ENCODE assay signal across 2 fruit fly cellular contexts in genomic region chr2L:11471979-11472514, dm6.
TF ChIP-seq lines count a peak whose summit lies in the region.

No protein-coding gene starts in this region.

- no peak for TF ChIP-seq CTCF in whole organism, embryonic (GFP tag; optimal IDR thresholded peaks at IDR 0.05; lab: Kevin White, UChicago)

TF ChIP-seq in whole organism, embryonic, 481 proteins besides CTCF, POLR2A, EP300 and RAD21 (continues in another document):
- TF ChIP-seq pros (GFP tag; optimal IDR thresholded peaks at IDR 0.05; lab: Kevin White, UChicago) (no peak), esg (GFP tag; conservative IDR thresholded peaks at IDR 0.05; lab: Robert Waterston, UW) (no peak), caup (GFP tag; optimal IDR thresholded peaks at IDR 0.05; lab: Kevin White, UChicago; ENCODE audit: severe bottlenecking) (no peak), mld (GFP tag; IDR thresholded peaks at IDR 0.05; lab: Robert Waterston, UW; ENCODE audit: partially characterized antibody) (no peak), nmo (GFP tag; optimal IDR thresholded peaks at IDR 0.05; lab: Kevin White, UChicago) (peak; percentile 39), E2f2 (GFP tag; IDR thresholded peaks at IDR 0.05; lab: Robert Waterston, UW) (no peak), btn (GFP tag; optimal IDR thresholded peaks at IDR 0.05; lab: Kevin White, UChicago) (no peak), CG3065 (GFP tag; optimal IDR thresholded peaks at IDR 0.05; lab: Kevin White, UChicago) (no peak), CG5245 (GFP tag; optimal IDR thresholded peaks at IDR 0.05; lab: Kevin White, UChicago) (no peak), CG10979 (tag; optimal IDR thresholded peaks at IDR 0.05; lab: Kevin White, UChicago) (peak; percentile 53), hbn (GFP tag; IDR thresholded peaks at IDR 0.05; lab: Robert Waterston, UW; ENCODE audit: partially characterized antibody) (no peak), CG8290 (GFP tag; optimal IDR thresholded peaks at IDR 0.05; lab: Kevin White, UChicago) (no peak), CG8290 (tag; optimal IDR thresholded peaks at IDR 0.05; lab: Kevin White, UChicago) (no peak), aop (GFP tag; IDR thresholded peaks at IDR 0.05; lab: Robert Waterston, UW) (no peak), ems (GFP tag; optimal IDR thresholded peaks at IDR 0.05; lab: Kevin White, UChicago) (no peak), Xbp1 (GFP tag; optimal IDR thresholded peaks at IDR 0.05; lab: Kevin White, UChicago) (no peak), Tbp (GFP tag; optimal IDR thresholded peaks at IDR 0.05; lab: Kevin White, UChicago) (no peak), CG1647 (GFP tag; optimal IDR thresholded peaks at IDR 0.05; lab: Kevin White, UChicago) (no peak), fd3F (GFP tag; optimal IDR thresholded peaks at IDR 0.05; lab: Kevin White, UChicago) (no peak), cwo (GFP tag; optimal IDR thresholded peaks at IDR 0.05; lab: Kevin White, UChicago) (no peak), dan (GFP tag; IDR thresholded peaks at IDR 0.05; lab: Robert Waterston, UW) (no peak), pb (GFP tag; optimal IDR thresholded peaks at IDR 0.05; lab: Kevin White, UChicago) (no peak), CG32772 (GFP tag; IDR thresholded peaks at IDR 0.05; lab: Robert Waterston, UW) (no peak), CG2199 (GFP tag; IDR thresholded peaks at IDR 0.05; lab: Robert Waterston, UW) (no peak), CG15011 (GFP tag; optimal IDR thresholded peaks at IDR 0.05; lab: Kevin White, UChicago) (no peak), CG32767 (GFP tag; IDR thresholded peaks at IDR 0.05; lab: Robert Waterston, UW) (0 out of 2 replicates have a peak, but pooled peaks have one; percentile 9), sima (GFP tag; optimal IDR thresholded peaks at IDR 0.05; lab: Kevin White, UChicago) (no peak), CG7987 (GFP tag; optimal IDR thresholded peaks at IDR 0.05; lab: Kevin White, UChicago) (no peak), maf-S (GFP tag; optimal IDR thresholded peaks at IDR 0.05; lab: Kevin White, UChicago) (no peak), ken (GFP tag; IDR thresholded peaks at IDR 0.05; lab: Robert Waterston, UW) (no peak), CG33557 (GFP tag; optimal IDR thresholded peaks at IDR 0.05; lab: Kevin White, UChicago) (no peak), CG8388 (GFP tag; optimal IDR thresholded peaks at IDR 0.05; lab: Kevin White, UChicago) (no peak), CG18262 (tag; optimal IDR thresholded peaks at IDR 0.05; lab: Kevin White, UChicago) (peak; percentile 53), BtbVII (GFP tag; optimal IDR thresholded peaks at IDR 0.05; lab: Kevin White, UChicago) (no peak), tll (GFP tag; optimal IDR thresholded peaks at IDR 0.05; lab: Kevin White, UChicago) (no peak), CG7745 (tag; optimal IDR thresholded peaks at IDR 0.05; lab: Kevin White, UChicago) (no peak), pho (GFP tag; optimal IDR thresholded peaks at IDR 0.05; lab: Kevin White, UChicago) (no peak), h (optimal IDR thresholded peaks at IDR 0.05; lab: Kevin White, UChicago) (no peak), zen (tag; optimal IDR thresholded peaks at IDR 0.05; lab: Kevin White, UChicago) (no peak), Myb (GFP tag; optimal IDR thresholded peaks at IDR 0.05; lab: Kevin White, UChicago) (no peak), CG9215 (GFP tag; IDR thresholded peaks at IDR 0.05; lab: Robert Waterston, UW) (no peak), luna (GFP tag; optimal IDR thresholded peaks at IDR 0.05; lab: Kevin White, UChicago) (no peak), CG17385 (GFP tag; optimal IDR thresholded peaks at IDR 0.05; lab: Kevin White, UChicago) (no peak), CG3847 (GFP tag; IDR thresholded peaks at IDR 0.05; lab: Robert Waterston, UW) (no peak), Ada2b (GFP tag; IDR thresholded peaks at IDR 0.05; lab: Robert Waterston, UW) (no peak), CG18764 (GFP tag; optimal IDR thresholded peaks at IDR 0.05; lab: Kevin White, UChicago) (no peak), CG17829 (tag; optimal IDR thresholded peaks at IDR 0.05; lab: Kevin White, UChicago) (peak; percentile 25), Jarid2 (GFP tag; optimal IDR thresholded peaks at IDR 0.05; lab: Kevin White, UChicago) (no peak)

TF ChIP-seq in whole organism, prepupa, 60 proteins besides CTCF, POLR2A, EP300 and RAD21:
- TF ChIP-seq Eip78C (GFP tag; lab: Kevin White, UChicago) (peak; percentile 38), Eip93F (GFP tag; optimal IDR thresholded peaks at IDR 0.05; lab: Kevin White, UChicago) (no peak), fd85E (GFP tag; optimal IDR thresholded peaks at IDR 0.05; lab: Kevin White, UChicago) (no peak), CG1621 (tag; optimal IDR thresholded peaks at IDR 0.05; lab: Kevin White, UChicago) (no peak), Hr4 (GFP tag; optimal IDR thresholded peaks at IDR 0.05; lab: Kevin White, UChicago) (peak; percentile 20), Sox102F (GFP tag; optimal IDR thresholded peaks at IDR 0.05; lab: Kevin White, UChicago) (no peak), svp (GFP tag; lab: Kevin White, UChicago) (peak; percentile 37), cyc (GFP tag; optimal IDR thresholded peaks at IDR 0.05; lab: Kevin White, UChicago) (no peak)

Comparison
In these comparisons a context has a peak if more than half of its experiments do, and no peak if none do; other contexts are left out.
1. Of the 7 proteins assayed by ChIP-seq in both whole organism, embryonic and whole organism, prepupa: peak only in whole organism, embryonic: Blimp-1, Gug and Sox102F; only in whole organism, prepupa: none; in both: none; in neither: 4.